Worm (Caenorhabditis elegans): ENCODE results near the gene pld-1.

ce11 chrII:5093945-5094344 is 2.5 kb upstream of the pld-1 start, which contains the start of gene C04G6.13:
- TF ChIP-seq unc-98 (GFP tag; IDR thresholded peaks at IDR 0.05) (no peak), ztf-11 (tag; optimal IDR thresholded peaks at IDR 0.05) (no peak), fkh-10 (GFP tag; optimal IDR thresholded peaks at IDR 0.05) (no peak), mep-1 (tag; optimal IDR thresholded peaks at IDR 0.05) (no peak)
